Fruit fly (Drosophila melanogaster) whole organism: Measurements from ENCODE around the gene AspRS-m.

Experiments used
- EcR ChIP-seq, 2 experiments: fragments of >200 bp; optimal IDR thresholded peaks; 2 replicates each; lab custom pipeline; 2017; ENCODE audit warnings: missing biosample characterization in 2 of 2, missing genetic modification characterization in 2 of 2, missing genetic modification reagents in 2 of 2
- usp ChIP-seq: fragments of >200 bp; optimal IDR thresholded peaks from 2 replicates; lab custom pipeline; 2017; ENCODE audit warnings: missing biosample characterization, missing genetic modification characterization, mixed read lengths

dm6 chr2L:16862526-16862925, 35.6 kb downstream of the AspRS-m start:
- no peak for TF ChIP-seq EcR (GFP tag; optimal IDR thresholded peaks at IDR 0.05; lab: Kevin White, UChicago)
- TF ChIP-seq usp: no peak
